Fruit fly (Drosophila melanogaster) whole organism, embryonic: ENCODE measurements around the gene Ifrd1.

Source experiments
- Asciz ChIP-seq: fragments of 200-800 bp; sonication (Bioruptor generic); optimal IDR thresholded peaks from 2 replicates; lab custom pipeline; 2017; ENCODE audit warnings: missing biosample characterization, mild to moderate bottlenecking, missing genetic modification characterization, missing genetic modification reagents
- CG10543 ChIP-seq: fragments of 200-800 bp; sonication (Bioruptor generic); optimal IDR thresholded peaks from 3 replicates; lab custom pipeline; 2017; ENCODE audit warnings: missing biosample characterization, mild to moderate bottlenecking, missing genetic modification characterization, moderate library complexity
- CG13775 ChIP-seq: fragments of 200-800 bp; sonication (Bioruptor generic); optimal IDR thresholded peaks from 3 replicates; lab custom pipeline; 2017; ENCODE audit warnings: missing biosample characterization, mild to moderate bottlenecking, missing genetic modification characterization
- CG14441 ChIP-seq: fragments of 200-800 bp; sonication (Bioruptor generic); IDR thresholded peaks from 2 replicates; pipeline ENCODE4 v1.3.6; 2022; ENCODE audit warnings: missing biosample characterization, missing genetic modification characterization
- CG16813 ChIP-seq: fragments of 200-800 bp; sonication (Bioruptor generic); IDR thresholded peaks from 3 replicates; pipeline ENCODE4 v1.3.6; 2022; ENCODE audit warnings: missing biosample characterization, missing genetic modification characterization; ENCODE audit not compliant: partially characterized antibody
- CG2116 ChIP-seq: fragments of 200-800 bp; sonication (Bioruptor generic); optimal IDR thresholded peaks from 3 replicates; lab custom pipeline; 2018; ENCODE audit warnings: missing biosample characterization, mild to moderate bottlenecking, missing genetic modification characterization
- CG2120 ChIP-seq: fragments of 200-800 bp; sonication (Bioruptor generic); optimal IDR thresholded peaks from 3 replicates; lab custom pipeline; 2016; ENCODE audit warnings: missing biosample characterization, missing genetic modification characterization
- CG2678 ChIP-seq: fragments of 200-800 bp; sonication (Bioruptor generic); optimal IDR thresholded peaks from 3 replicates; lab custom pipeline; 2019; ENCODE audit warnings: missing biosample characterization, mild to moderate bottlenecking, missing genetic modification characterization, moderate library complexity
- CG2875 ChIP-seq: fragments of 200-800 bp; sonication (Bioruptor generic); optimal IDR thresholded peaks from 2 replicates; lab custom pipeline; 2017; ENCODE audit warnings: missing biosample characterization, mild to moderate bottlenecking, missing genetic modification characterization, missing genetic modification reagents
- CG3065 ChIP-seq: fragments of 200-800 bp; sonication (Bioruptor generic); optimal IDR thresholded peaks from 2 replicates; lab custom pipeline; 2016; ENCODE audit warnings: missing biosample characterization, missing genetic modification characterization
- CG34224 ChIP-seq: fragments of 200-800 bp; sonication (Bioruptor generic); IDR thresholded peaks from 3 replicates; pipeline ENCODE4 v1.3.6; 2022; ENCODE audit warnings: missing biosample characterization, missing genetic modification characterization; ENCODE audit not compliant: partially characterized antibody
- CG34376 ChIP-seq: fragments of 200-800 bp; sonication (Bioruptor generic); optimal IDR thresholded peaks from 2 replicates; lab custom pipeline; 2018; ENCODE audit warnings: missing biosample characterization, mild to moderate bottlenecking, missing genetic modification characterization
- CG34422 ChIP-seq: fragments of 200-800 bp; sonication (Bioruptor generic); IDR thresholded peaks from 3 replicates; pipeline ENCODE4 v1.3.6; 2022; ENCODE audit warnings: missing biosample characterization, missing genetic modification characterization
- CG4360 ChIP-seq: fragments of 200-800 bp; sonication (Bioruptor generic); IDR thresholded peaks from 2 replicates; pipeline ENCODE4 v1.3.6; 2022; ENCODE audit warnings: missing biosample characterization, missing genetic modification characterization
- CG43689 ChIP-seq: fragments of 200-800 bp; sonication (Bioruptor generic); IDR thresholded peaks from 2 replicates; pipeline ENCODE4 v1.3.6; 2022; ENCODE audit warnings: missing biosample characterization, missing genetic modification characterization
- CG4404 ChIP-seq: fragments of 200-800 bp; sonication (Bioruptor generic); IDR thresholded peaks from 2 replicates; pipeline ENCODE4 v1.3.6; 2022; ENCODE audit warnings: missing biosample characterization, missing genetic modification characterization
- CG4617 ChIP-seq: fragments of 200-800 bp; sonication (Bioruptor generic); optimal IDR thresholded peaks from 3 replicates; lab custom pipeline; 2016; ENCODE audit warnings: missing biosample characterization, missing genetic modification characterization, borderline replicate concordance
- CG6654 ChIP-seq: fragments of 200-800 bp; sonication (Bioruptor generic); optimal IDR thresholded peaks from 2 replicates; lab custom pipeline; 2017; ENCODE audit warnings: missing biosample characterization, mild to moderate bottlenecking, missing genetic modification characterization
- CG7357 ChIP-seq: fragments of 200-800 bp; sonication (Bioruptor generic); IDR thresholded peaks from 3 replicates; pipeline ENCODE4 v1.3.6; 2022; ENCODE audit warnings: missing biosample characterization, missing genetic modification characterization
- CG7745 ChIP-seq: fragments of 200-800 bp; sonication (Bioruptor generic); optimal IDR thresholded peaks from 2 replicates; lab custom pipeline; 2018; ENCODE audit warnings: missing biosample characterization, mild to moderate bottlenecking, missing genetic modification characterization, moderate library complexity
- CG8359 ChIP-seq: fragments of 200-800 bp; sonication (Bioruptor generic); optimal IDR thresholded peaks from 2 replicates; lab custom pipeline; 2017; ENCODE audit warnings: missing biosample characterization, mild to moderate bottlenecking, missing genetic modification characterization, borderline replicate concordance
- CG8478 ChIP-seq: fragments of >200 bp; optimal IDR thresholded peaks from 2 replicates; lab custom pipeline; 2018
- CG9797 ChIP-seq: fragments of 200-800 bp; sonication (Bioruptor generic); optimal IDR thresholded peaks from 3 replicates; lab custom pipeline; 2018; ENCODE audit warnings: missing biosample characterization, mild to moderate bottlenecking, missing genetic modification characterization
- CkIIα-i1 ChIP-seq: fragments of 200-800 bp; sonication (Bioruptor generic); IDR thresholded peaks from 2 replicates; pipeline ENCODE4 v1.3.6; 2022; ENCODE audit warnings: missing biosample characterization, missing genetic modification characterization
- Dad ChIP-seq: fragments of 200-800 bp; sonication (Bioruptor generic); optimal IDR thresholded peaks from 3 replicates; lab custom pipeline; 2016; ENCODE audit warnings: missing biosample characterization, missing genetic modification characterization
- Dfd ChIP-seq, 2 experiments: fragments of >200 bp; optimal IDR thresholded peaks; 2 replicates each; lab custom pipeline; 2017; ENCODE audit warnings: missing biosample characterization in 2 of 2, missing genetic modification characterization in 2 of 2
- Hey ChIP-seq: fragments of 200-800 bp; sonication (Bioruptor generic); optimal IDR thresholded peaks from 3 replicates; lab custom pipeline; 2018; ENCODE audit warnings: missing biosample characterization, mild to moderate bottlenecking, missing genetic modification characterization
- Hsf ChIP-seq: fragments of 200-800 bp; sonication (Bioruptor generic); optimal IDR thresholded peaks from 3 replicates; lab custom pipeline; 2016; ENCODE audit warnings: missing biosample characterization, missing genetic modification characterization
- NC2α ChIP-seq: fragments of 200-800 bp; sonication (Bioruptor generic); optimal IDR thresholded peaks from 2 replicates; lab custom pipeline; 2016; ENCODE audit warnings: missing biosample characterization, missing genetic modification characterization
- Nf-YB ChIP-seq: fragments of 200-800 bp; sonication (Bioruptor generic); optimal IDR thresholded peaks from 3 replicates; lab custom pipeline; 2019; ENCODE audit warnings: missing biosample characterization, mild to moderate bottlenecking, missing genetic modification characterization, moderate library complexity
- Opbp ChIP-seq: fragments of 200-800 bp; sonication (Bioruptor generic); IDR thresholded peaks from 3 replicates; pipeline ENCODE4 v1.3.6; 2022; ENCODE audit warnings: missing biosample characterization, missing genetic modification characterization; ENCODE audit not compliant: partially characterized antibody
- Sin3A ChIP-seq: fragments of >200 bp; optimal IDR thresholded peaks from 2 replicates; lab custom pipeline; 2018
- cg ChIP-seq: fragments of 200-800 bp; sonication (Bioruptor generic); optimal IDR thresholded peaks from 3 replicates; lab custom pipeline; 2019; ENCODE audit warnings: missing biosample characterization, mild to moderate bottlenecking, missing genetic modification characterization, moderate library complexity
- chif ChIP-seq, 2 experiments: fragments of 200-800 bp; sonication (Bioruptor generic); optimal IDR thresholded peaks; 3 replicates each; lab custom pipeline; 2016; ENCODE audit warnings: missing biosample characterization in 2 of 2, missing genetic modification characterization in 2 of 2
- corto ChIP-seq: fragments of 200-800 bp; sonication (Bioruptor generic); optimal IDR thresholded peaks from 2 replicates; lab custom pipeline; 2016; ENCODE audit warnings: missing biosample characterization, mild to moderate bottlenecking, missing genetic modification characterization, moderate library complexity
- gem ChIP-seq: fragments of 200-800 bp; sonication (Bioruptor generic); optimal IDR thresholded peaks from 2 replicates; lab custom pipeline; 2019; ENCODE audit warnings: missing biosample characterization, mild to moderate bottlenecking, missing genetic modification characterization, moderate library complexity
- kah ChIP-seq: fragments of 200-800 bp; sonication (Bioruptor generic); optimal IDR thresholded peaks from 2 replicates; lab custom pipeline; 2018; ENCODE audit warnings: missing biosample characterization, mild to moderate bottlenecking, missing genetic modification characterization
- pho ChIP-seq: fragments of 200-800 bp; sonication (Bioruptor generic); optimal IDR thresholded peaks from 2 replicates; lab custom pipeline; 2016; ENCODE audit warnings: missing biosample characterization, missing genetic modification characterization
- pita ChIP-seq: fragments of 200-800 bp; sonication (Bioruptor generic); optimal IDR thresholded peaks from 2 replicates; lab custom pipeline; 2017; ENCODE audit warnings: missing biosample characterization, mild to moderate bottlenecking, missing genetic modification characterization
- ranshi ChIP-seq: fragments of 200-800 bp; sonication (Bioruptor generic); IDR thresholded peaks from 2 replicates; pipeline ENCODE4 v1.3.6; 2022; ENCODE audit warnings: missing biosample characterization, missing genetic modification characterization
- rib ChIP-seq: fragments of 200-800 bp; sonication (Bioruptor generic); IDR thresholded peaks from 2 replicates; pipeline ENCODE4 v1.3.6; 2022; ENCODE audit warnings: missing biosample characterization, missing genetic modification characterization
- ro ChIP-seq: fragments of 200-800 bp; sonication (Bioruptor generic); IDR thresholded peaks from 2 replicates; pipeline ENCODE4 v1.3.6; 2022; ENCODE audit warnings: missing biosample characterization, missing genetic modification characterization
- run ChIP-seq: fragments of 200-800 bp; sonication (Bioruptor generic); optimal IDR thresholded peaks from 3 replicates; lab custom pipeline; 2018; ENCODE audit warnings: missing biosample characterization, mild to moderate bottlenecking, missing genetic modification characterization
- sens-2 ChIP-seq: fragments of 200-800 bp; sonication (Bioruptor generic); IDR thresholded peaks from 2 replicates; pipeline ENCODE4 v1.3.6; 2022; ENCODE audit warnings: missing biosample characterization, missing genetic modification characterization
- seq ChIP-seq: fragments of 200-800 bp; sonication (Bioruptor generic); IDR thresholded peaks from 2 replicates; pipeline ENCODE4 v1.3.6; 2022; ENCODE audit warnings: missing biosample characterization, missing genetic modification characterization
- slou ChIP-seq: fragments of 200-800 bp; sonication (Bioruptor generic); optimal IDR thresholded peaks from 3 replicates; lab custom pipeline; 2016; ENCODE audit warnings: missing biosample characterization, missing genetic modification characterization
- trem ChIP-seq: fragments of 200-800 bp; optimal IDR thresholded peaks from 3 replicates; lab custom pipeline; 2019; ENCODE audit warnings: missing biosample characterization, mild to moderate bottlenecking, missing genetic modification characterization, moderate library complexity
- twi ChIP-seq: fragments of 200-800 bp; optimal IDR thresholded peaks from 2 replicates; lab custom pipeline; 2019; ENCODE audit warnings: missing biosample characterization, mild to moderate bottlenecking, missing genetic modification characterization, moderate library complexity
- tx ChIP-seq: fragments of 200-800 bp; sonication (Bioruptor generic); optimal IDR thresholded peaks from 2 replicates; lab custom pipeline; 2016; ENCODE audit warnings: missing biosample characterization, missing genetic modification characterization
- wdn ChIP-seq: fragments of 200-800 bp; sonication (Bioruptor generic); IDR thresholded peaks from 2 replicates; pipeline ENCODE4 v1.3.6; 2022; ENCODE audit warnings: missing biosample characterization, missing genetic modification characterization

Gene Ifrd1

dm6 chr2L:2885503-2886225 lies 11.4 kb upstream of the Ifrd1 start, which contains the start of the genes NTPase and lilli (continued):
- TF ChIP-seq Nf-YB (no peak), CG8478 (peak; percentile 98), CG4617 (GFP tag; lab: Kevin White, UChicago) (peak; percentile 92), CG2875 (GFP tag; lab: Kevin White, UChicago) (no peak), CG2120 (GFP tag; lab: Kevin White, UChicago) (peak; percentile 60), Hey (tag; lab: Kevin White, UChicago) (no peak), CG7357 (no peak), CG7745 (tag; lab: Kevin White, UChicago) (no peak), pho (GFP tag; lab: Kevin White, UChicago) (peak; percentile 29), CkIIα-i1 (no peak), CG34224 (GFP tag; lab: Robert Waterston, UW) (peak; percentile 93), CG43689 (GFP tag; lab: Robert Waterston, UW) (no peak), corto (peak; percentile 73), run (tag; lab: Kevin White, UChicago) (no peak), Hsf (GFP tag; lab: Kevin White, UChicago) (peak; percentile 80), CG10543 (GFP tag; lab: Kevin White, UChicago) (no peak), cg (GFP tag; lab: Kevin White, UChicago) (peak; percentile 100), CG8359 (no peak), CG13775 (GFP tag; lab: Kevin White, UChicago) (peak; percentile 71), gem (peak; percentile 55), seq (peak; percentile 34; the same call in 1 of the 2 replicates), kah (GFP tag; lab: Kevin White, UChicago) (no peak), Sin3A (lab: Kevin White, UChicago) (peak; percentile 92), chif (GFP tag; optimal IDR thresholded peaks at IDR 0.05; lab: Kevin White, UChicago) (peak; percentile 65 to 67), CG9797 (GFP tag; lab: Kevin White, UChicago) (no peak), Dfd (GFP tag; optimal IDR thresholded peaks at IDR 0.05; lab: Kevin White, UChicago) (no peak), CG4404 (GFP tag; lab: Robert Waterston, UW) (peak; percentile 31; the same call in 1 of the 2 replicates), CG2116 (peak; percentile 70), Asciz (GFP tag; lab: Kevin White, UChicago) (no peak), CG6654 (GFP tag; lab: Kevin White, UChicago) (no peak), CG4360 (GFP tag; lab: Robert Waterston, UW) (no peak), ro (GFP tag; lab: Robert Waterston, UW) (no peak), rib (GFP tag; lab: Robert Waterston, UW) (0 out of 2 replicates have a peak, but pooled peaks have one; percentile 18), Dad (GFP tag; lab: Kevin White, UChicago) (peak; percentile 75), CG16813 (peak; percentile 95), twi (no peak), CG2678 (tag; lab: Kevin White, UChicago) (no peak), CG14441 (GFP tag; lab: Robert Waterston, UW) (peak; percentile 63), wdn (GFP tag; lab: Robert Waterston, UW) (0 out of 2 replicates have a peak, but pooled peaks have one; percentile 49), ranshi (GFP tag; lab: Robert Waterston, UW) (no peak; the same call in 1 of the 2 replicates), sens-2 (no peak), NC2α (GFP tag; lab: Kevin White, UChicago) (no peak), tx (GFP tag; lab: Kevin White, UChicago) (peak; percentile 36), trem (tag; lab: Kevin White, UChicago) (peak; percentile 43), pita (GFP tag; lab: Kevin White, UChicago) (no peak), CG3065 (GFP tag; lab: Kevin White, UChicago) (peak; percentile 22), Opbp (GFP tag; lab: Robert Waterston, UW) (peak; percentile 93), CG34376 (GFP tag; lab: Kevin White, UChicago) (no peak), CG34422 (peak; percentile 73; the same call in 2 of the 3 replicates), slou (GFP tag; lab: Kevin White, UChicago) (no peak)
